Fruit fly (Drosophila melanogaster) whole organism, wandering third instar larva: ENCODE data around the gene mio.

Experiments used
- CG32264 ChIP-seq: fragments of 200-800 bp; sonication (Bioruptor generic); optimal IDR thresholded peaks from 2 replicates; lab custom pipeline; 2016; ENCODE audit warnings: missing biosample characterization, missing genetic modification characterization
- GATAd ChIP-seq: sonication (Bioruptor generic); optimal IDR thresholded peaks from 2 replicates; lab custom pipeline; 2016; ENCODE audit warnings: missing biosample characterization, missing genetic modification characterization
- Hr83 ChIP-seq: fragments of 200-300 bp; sonication (Bioruptor generic); optimal IDR thresholded peaks from 2 replicates; lab custom pipeline; 2016; ENCODE audit warnings: missing biosample characterization, mild to moderate bottlenecking, missing genetic modification characterization, moderate library complexity; ENCODE audit not compliant: poor library complexity, severe bottlenecking
- Jra ChIP-seq: sonication (Bioruptor generic); optimal IDR thresholded peaks from 2 replicates; lab custom pipeline; 2016; ENCODE audit warnings: missing biosample characterization, missing genetic modification characterization
- Myc ChIP-seq: fragments of >200 bp; optimal IDR thresholded peaks from 2 replicates; lab custom pipeline; 2017
- OdsH ChIP-seq: fragments of 200-800 bp; sonication (Bioruptor generic); optimal IDR thresholded peaks from 2 replicates; lab custom pipeline; 2016; ENCODE audit warnings: missing biosample characterization, mild to moderate bottlenecking, missing genetic modification characterization
- Sp1 ChIP-seq: fragments of 200-800 bp; sonication (Bioruptor generic); optimal IDR thresholded peaks from 3 replicates; lab custom pipeline; 2019; ENCODE audit warnings: missing biosample characterization, mild to moderate bottlenecking, missing genetic modification characterization, moderate library complexity
- br ChIP-seq: fragments of 200-800 bp; sonication (Bioruptor generic); optimal IDR thresholded peaks from 2 replicates; lab custom pipeline; 2016; ENCODE audit warnings: missing biosample characterization, missing genetic modification characterization
- dl ChIP-seq, 2 experiments: fragments of 175-275, 200-275 bp in 1 of 2; fragments of 200-275 bp in 1 of 2; sonication (Bioruptor generic); optimal IDR thresholded peaks; lab custom pipeline; 2018; ENCODE audit warnings: mild to moderate bottlenecking in 2 of 2, missing biosample characterization in 2 of 2, missing genetic modification characterization in 2 of 2, moderate library complexity in 2 of 2; ENCODE audit not compliant: partially characterized antibody in 2 of 2, insufficient read depth in 1 of 2
- dsf ChIP-seq: sonication (Bioruptor generic); optimal IDR thresholded peaks from 2 replicates; lab custom pipeline; 2016; ENCODE audit warnings: missing biosample characterization, missing genetic modification characterization, borderline replicate concordance
- fru ChIP-seq: fragments of 200-800 bp; sonication (Bioruptor generic); optimal IDR thresholded peaks from 3 replicates; lab custom pipeline; 2016; ENCODE audit warnings: missing biosample characterization, mild to moderate bottlenecking, missing genetic modification characterization
- jim ChIP-seq: fragments of 175-275, 200-325 bp; sonication (Bioruptor generic); optimal IDR thresholded peaks from 2 replicates; lab custom pipeline; 2016; ENCODE audit warnings: missing biosample characterization, mild to moderate bottlenecking, missing genetic modification characterization
- lola ChIP-seq: fragments of >200 bp; optimal IDR thresholded peaks from 2 replicates; lab custom pipeline; 2017; ENCODE audit warnings: missing biosample characterization, missing genetic modification characterization
- pan ChIP-seq: fragments of >200 bp; optimal IDR thresholded peaks from 2 replicates; lab custom pipeline; 2017
- rgr ChIP-seq: fragments of 200-800 bp; sonication (Bioruptor generic); optimal IDR thresholded peaks from 3 replicates; lab custom pipeline; 2016; ENCODE audit warnings: missing biosample characterization, mild to moderate bottlenecking, missing genetic modification characterization
- sage ChIP-seq: fragments of 200-800 bp; sonication (Bioruptor generic); optimal IDR thresholded peaks from 2 replicates; lab custom pipeline; 2016; ENCODE audit warnings: missing biosample characterization, mild to moderate bottlenecking, missing genetic modification characterization
- sv ChIP-seq: fragments of 200-800 bp; sonication (Bioruptor generic); optimal IDR thresholded peaks from 3 replicates; lab custom pipeline; 2016; ENCODE audit warnings: missing biosample characterization, missing genetic modification characterization
- usp ChIP-seq: fragments of >200 bp; optimal IDR thresholded peaks from 2 replicates; lab custom pipeline; 2017; ENCODE audit warnings: missing biosample characterization, missing genetic modification characterization

mio gene

dm6 chr2L:2265221-2265620, 48.1 kb downstream of the mio start, which contains the start of gene CG34049:
TSS of gene CG34049 (minus strand) at chr2L:2265321.
- TF ChIP-seq sv (GFP tag; lab: Kevin White, UChicago) (no peak), jim (no peak), Jra (GFP tag; lab: Kevin White, UChicago) (no peak)

DNA sequence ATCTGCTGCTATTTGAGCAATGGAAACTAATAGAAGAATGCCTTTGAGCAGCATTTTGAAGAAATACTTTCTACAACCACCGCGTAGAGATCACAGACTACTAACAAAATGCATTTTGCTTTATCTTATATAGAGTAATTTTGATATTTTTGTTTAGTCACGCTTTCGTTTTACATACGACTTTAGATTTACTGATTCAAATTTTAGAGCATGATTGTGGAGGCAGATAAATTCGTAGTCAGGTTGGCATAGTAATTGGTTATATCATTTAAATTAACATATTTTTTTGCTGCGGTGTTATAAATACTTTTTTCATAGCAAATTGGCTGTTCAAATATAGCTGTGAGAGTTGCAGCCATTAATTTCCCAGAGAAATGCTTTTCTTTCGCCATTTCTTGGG, 52.0 kb downstream of the mio start, which contains the start of gene CG17242:
CG17242 (minus strand) TSS at position 101 of the 400 bp plus-strand sequence.
- TF ChIP-seq pan (lab: Kevin White, UChicago) (no peak), rgr (GFP tag; lab: Kevin White, UChicago) (no peak), dsf (GFP tag; lab: Kevin White, UChicago) (no peak), sage (GFP tag; lab: Kevin White, UChicago) (no peak), usp (no peak), dl (GFP tag; optimal IDR thresholded peaks at IDR 0.05; lab: Kevin White, UChicago; ENCODE audit: insufficient read depth in 1 of 2, partially characterized antibody in 2 of 2) (no peak), fru (GFP tag; lab: Kevin White, UChicago) (no peak), br (GFP tag; lab: Kevin White, UChicago) (no peak), Myc (lab: Kevin White, UChicago) (no peak), GATAd (no peak), Sp1 (no peak), OdsH (GFP tag; lab: Kevin White, UChicago) (no peak), lola (GFP tag; lab: Kevin White, UChicago) (no peak), CG32264 (GFP tag; lab: Kevin White, UChicago) (no peak), Hr83 (GFP tag; lab: Kevin White, UChicago) (no peak), Jra (GFP tag; lab: Kevin White, UChicago) (no peak)
